Fruit fly (Drosophila melanogaster) whole organism, wandering third instar larva: ENCODE results near the gene CG7183.
A peak's percentile ranks its signal among the peaks of the same experiment; 100 is the strongest.

Source experiments
- Abd-B ChIP-seq: fragments of >200 bp; optimal IDR thresholded peaks from 2 replicates; lab custom pipeline; 2017; ENCODE audit warnings: missing biosample characterization, missing genetic modification characterization
- CG32264 ChIP-seq: fragments of 200-800 bp; sonication (Bioruptor generic); optimal IDR thresholded peaks from 2 replicates; lab custom pipeline; 2016; ENCODE audit warnings: missing biosample characterization, missing genetic modification characterization
- CG9705 ChIP-seq: fragments of 200-800 bp; sonication (Bioruptor generic); optimal IDR thresholded peaks from 2 replicates; lab custom pipeline; 2018; ENCODE audit warnings: missing biosample characterization, mild to moderate bottlenecking, missing genetic modification characterization
- CrebA ChIP-seq: fragments of 200-800 bp; sonication (Bioruptor generic); optimal IDR thresholded peaks from 2 replicates; lab custom pipeline; 2016; ENCODE audit warnings: missing biosample characterization, mild to moderate bottlenecking, missing genetic modification characterization, borderline replicate concordance
- Dfd ChIP-seq: fragments of >200 bp; optimal IDR thresholded peaks from 2 replicates; lab custom pipeline; 2017; ENCODE audit warnings: missing biosample characterization, missing genetic modification characterization
- Dif ChIP-seq: fragments of 200-275, 200-300 bp; sonication (Bioruptor generic); optimal IDR thresholded peaks from 2 replicates; lab custom pipeline; 2018; ENCODE audit warnings: missing biosample characterization, missing genetic modification characterization; ENCODE audit not compliant: partially characterized antibody
- GATAd ChIP-seq: sonication (Bioruptor generic); optimal IDR thresholded peaks from 2 replicates; lab custom pipeline; 2016; ENCODE audit warnings: missing biosample characterization, missing genetic modification characterization
- HLH106 ChIP-seq: fragments of 200-800 bp; optimal IDR thresholded peaks from 3 replicates; lab custom pipeline; 2019; ENCODE audit warnings: missing biosample characterization, mild to moderate bottlenecking, missing genetic modification characterization, moderate library complexity
- Hnf4 ChIP-seq: fragments of 200-800 bp; sonication (Bioruptor generic); optimal IDR thresholded peaks from 2 replicates; lab custom pipeline; 2016; ENCODE audit warnings: missing biosample characterization, mild to moderate bottlenecking, missing genetic modification characterization
- Hr78 ChIP-seq: fragments of >200 bp; optimal IDR thresholded peaks from 2 replicates; lab custom pipeline; 2017; ENCODE audit warnings: missing biosample characterization, missing genetic modification characterization
- Hr83 ChIP-seq: fragments of 200-300 bp; sonication (Bioruptor generic); optimal IDR thresholded peaks from 2 replicates; lab custom pipeline; 2016; ENCODE audit warnings: missing biosample characterization, mild to moderate bottlenecking, missing genetic modification characterization, moderate library complexity; ENCODE audit not compliant: poor library complexity, severe bottlenecking
- Jra ChIP-seq: sonication (Bioruptor generic); optimal IDR thresholded peaks from 2 replicates; lab custom pipeline; 2016; ENCODE audit warnings: missing biosample characterization, missing genetic modification characterization
- Mio ChIP-seq: sonication (Bioruptor generic); optimal IDR thresholded peaks from 2 replicates; lab custom pipeline; 2016; ENCODE audit warnings: missing biosample characterization, missing genetic modification characterization
- Myc ChIP-seq: fragments of >200 bp; optimal IDR thresholded peaks from 2 replicates; lab custom pipeline; 2017
- N ChIP-seq: fragments of >200 bp; optimal IDR thresholded peaks from 2 replicates; lab custom pipeline; 2018; ENCODE audit warnings: missing biosample characterization, missing external identifiers, missing genetic modification characterization
- OdsH ChIP-seq: fragments of 200-800 bp; sonication (Bioruptor generic); optimal IDR thresholded peaks from 2 replicates; lab custom pipeline; 2016; ENCODE audit warnings: missing biosample characterization, mild to moderate bottlenecking, missing genetic modification characterization
- Rel ChIP-seq, 2 experiments: fragments of 200-800 bp; sonication (Bioruptor generic) in 1 of 2; optimal IDR thresholded peaks; 2 replicates in 1 of 2; 3 replicates in 1 of 2; lab custom pipeline; 2016 to 2019; ENCODE audit warnings: mild to moderate bottlenecking in 2 of 2, missing biosample characterization in 2 of 2, missing genetic modification characterization in 2 of 2, moderate library complexity in 1 of 2
- Sp1 ChIP-seq: fragments of 200-800 bp; sonication (Bioruptor generic); optimal IDR thresholded peaks from 3 replicates; lab custom pipeline; 2019; ENCODE audit warnings: missing biosample characterization, mild to moderate bottlenecking, missing genetic modification characterization, moderate library complexity
- Vsx2 ChIP-seq: fragments of 200-300, 225-300 bp; sonication (Bioruptor generic); optimal IDR thresholded peaks from 2 replicates; lab custom pipeline; 2018; ENCODE audit warnings: missing biosample characterization, missing genetic modification characterization; ENCODE audit not compliant: partially characterized antibody
- br ChIP-seq: fragments of 200-800 bp; sonication (Bioruptor generic); optimal IDR thresholded peaks from 2 replicates; lab custom pipeline; 2016; ENCODE audit warnings: missing biosample characterization, missing genetic modification characterization
- brk ChIP-seq: fragments of 200-800 bp; sonication (Bioruptor generic); optimal IDR thresholded peaks from 2 replicates; lab custom pipeline; 2016; ENCODE audit warnings: missing biosample characterization, mild to moderate bottlenecking, missing genetic modification characterization
- dl ChIP-seq, 2 experiments: fragments of 175-275, 200-275 bp in 1 of 2; fragments of 200-275 bp in 1 of 2; sonication (Bioruptor generic); optimal IDR thresholded peaks; lab custom pipeline; 2018; ENCODE audit warnings: mild to moderate bottlenecking in 2 of 2, missing biosample characterization in 2 of 2, missing genetic modification characterization in 2 of 2, moderate library complexity in 2 of 2; ENCODE audit not compliant: partially characterized antibody in 2 of 2, insufficient read depth in 1 of 2
- dmrt93B ChIP-seq: fragments of 200-800 bp; sonication (Bioruptor generic); optimal IDR thresholded peaks from 2 replicates; lab custom pipeline; 2018; ENCODE audit warnings: missing biosample characterization, mild to moderate bottlenecking, missing genetic modification characterization
- dsf ChIP-seq: sonication (Bioruptor generic); optimal IDR thresholded peaks from 2 replicates; lab custom pipeline; 2016; ENCODE audit warnings: missing biosample characterization, missing genetic modification characterization, borderline replicate concordance
- ey ChIP-seq: fragments of 200-800 bp; sonication (Bioruptor generic); optimal IDR thresholded peaks from 2 replicates; lab custom pipeline; 2016; ENCODE audit warnings: missing biosample characterization, missing genetic modification characterization
- foxo ChIP-seq, 2 experiments: fragments of 200-800 bp; sonication (Bioruptor generic); optimal IDR thresholded peaks; 2 replicates in 1 of 2; 3 replicates in 1 of 2; lab custom pipeline; 2016 to 2017; ENCODE audit warnings: missing biosample characterization in 2 of 2, missing genetic modification characterization in 2 of 2
- fru ChIP-seq: fragments of 200-800 bp; sonication (Bioruptor generic); optimal IDR thresholded peaks from 3 replicates; lab custom pipeline; 2016; ENCODE audit warnings: missing biosample characterization, mild to moderate bottlenecking, missing genetic modification characterization
- h ChIP-seq: fragments of 200-800 bp; sonication (Bioruptor generic); optimal IDR thresholded peaks from 3 replicates; lab custom pipeline; 2016; ENCODE audit warnings: missing biosample characterization, mild to moderate bottlenecking, missing genetic modification characterization
- jim ChIP-seq: fragments of 175-275, 200-325 bp; sonication (Bioruptor generic); optimal IDR thresholded peaks from 2 replicates; lab custom pipeline; 2016; ENCODE audit warnings: missing biosample characterization, mild to moderate bottlenecking, missing genetic modification characterization
- lola ChIP-seq: fragments of >200 bp; optimal IDR thresholded peaks from 2 replicates; lab custom pipeline; 2017; ENCODE audit warnings: missing biosample characterization, missing genetic modification characterization
- pan ChIP-seq: fragments of >200 bp; optimal IDR thresholded peaks from 2 replicates; lab custom pipeline; 2017
- psq ChIP-seq: fragments of 200-800 bp; sonication (Bioruptor generic); optimal IDR thresholded peaks from 3 replicates; lab custom pipeline; 2017; ENCODE audit warnings: missing biosample characterization, mild to moderate bottlenecking, missing genetic modification characterization, moderate library complexity
- rgr ChIP-seq: fragments of 200-800 bp; sonication (Bioruptor generic); optimal IDR thresholded peaks from 3 replicates; lab custom pipeline; 2016; ENCODE audit warnings: missing biosample characterization, mild to moderate bottlenecking, missing genetic modification characterization
- sage ChIP-seq: fragments of 200-800 bp; sonication (Bioruptor generic); optimal IDR thresholded peaks from 2 replicates; lab custom pipeline; 2016; ENCODE audit warnings: missing biosample characterization, mild to moderate bottlenecking, missing genetic modification characterization
- sv ChIP-seq: fragments of 200-800 bp; sonication (Bioruptor generic); optimal IDR thresholded peaks from 3 replicates; lab custom pipeline; 2016; ENCODE audit warnings: missing biosample characterization, missing genetic modification characterization
- tai ChIP-seq: sonication (Bioruptor generic); optimal IDR thresholded peaks from 2 replicates; lab custom pipeline; 2016; ENCODE audit warnings: missing biosample characterization, missing genetic modification characterization
- usp ChIP-seq: fragments of >200 bp; optimal IDR thresholded peaks from 2 replicates; lab custom pipeline; 2017; ENCODE audit warnings: missing biosample characterization, missing genetic modification characterization
- woc ChIP-seq: sonication (Bioruptor generic); optimal IDR thresholded peaks from 2 replicates; lab custom pipeline; 2016; ENCODE audit warnings: missing biosample characterization, mild to moderate bottlenecking, missing genetic modification characterization

Gene CG7183

dm6 chr3R:18243000-18243399 lies 22.5 kb upstream of the CG7183 start:
- no peak for TF ChIP-seq CG9705 (GFP tag; lab: Kevin White, UChicago)
- peak; percentile 84 for TF ChIP-seq psq (GFP tag; lab: Kevin White, UChicago)
- TF ChIP-seq Dif (GFP tag; lab: Kevin White, UChicago) = peak; percentile 27
- no peak for TF ChIP-seq pan (lab: Kevin White, UChicago)

DNA sequence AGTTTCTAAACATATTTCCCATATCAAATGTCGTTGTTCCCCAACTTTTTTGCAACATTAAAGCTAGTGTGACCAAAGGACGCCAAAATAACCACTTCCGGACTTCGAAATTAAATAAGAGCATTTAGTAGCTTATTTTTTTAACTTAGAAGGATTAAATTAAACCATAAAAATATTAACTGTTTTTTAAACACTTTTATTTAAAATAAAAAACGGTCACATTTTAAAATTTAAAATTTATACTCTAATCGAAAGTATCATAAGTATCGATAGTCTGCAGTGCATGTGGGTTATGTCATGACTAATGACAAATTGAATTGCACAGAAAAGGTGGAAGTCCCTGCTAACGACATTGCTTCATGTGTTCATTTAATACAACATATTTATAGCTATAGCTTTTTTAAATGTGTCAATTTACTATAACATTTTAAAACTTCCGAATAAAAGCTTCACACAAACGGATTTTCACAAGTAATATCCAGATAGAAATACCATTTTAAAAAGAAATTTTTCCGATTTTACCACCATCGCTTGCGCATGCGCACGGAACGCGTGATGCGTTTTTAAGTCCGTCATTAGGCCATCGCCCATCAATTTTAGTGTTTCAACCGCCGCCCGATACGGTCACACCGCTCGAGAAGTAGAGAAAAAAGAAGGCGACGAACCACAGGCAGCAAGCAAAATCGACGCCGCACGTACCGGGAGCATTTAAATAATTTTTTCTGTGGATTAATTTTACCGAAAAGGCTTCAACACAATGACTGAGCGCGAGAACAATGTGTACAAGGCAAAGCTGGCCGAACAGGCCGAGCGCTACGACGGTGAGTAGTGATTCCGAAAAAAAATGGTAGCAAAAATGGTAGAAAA lies 21.8 kb upstream of the CG7183 start, which contains the start of the genes CG7156 and 14-3-3epsilon:
Gene CG7156 (minus strand): TSS at position 71 of the 867 bp plus-strand sequence.
Gene 14-3-3epsilon (plus strand): TSS at position 443 of the 867 bp plus-strand sequence.
- peak; percentile 87 for TF ChIP-seq Vsx2
- peak; percentile 64 for TF ChIP-seq jim (GFP tag; lab: Kevin White, UChicago)
- peak; percentile 28 for TF ChIP-seq fru
- TF ChIP-seq woc (GFP tag; lab: Kevin White, UChicago) = peak; percentile 2
- TF ChIP-seq OdsH (GFP tag; lab: Kevin White, UChicago) = peak; percentile 37
- TF ChIP-seq tai (GFP tag; lab: Kevin White, UChicago) = no peak
- peak; percentile 21 for TF ChIP-seq ey
- no peak for TF ChIP-seq CG32264 (GFP tag; lab: Kevin White, UChicago)
- no peak for TF ChIP-seq brk (GFP tag; lab: Kevin White, UChicago)
- no peak for TF ChIP-seq pan (lab: Kevin White, UChicago)
- TF ChIP-seq Jra (GFP tag; lab: Kevin White, UChicago) = peak; percentile 39
- no peak for TF ChIP-seq N (GFP tag; lab: Kevin White, UChicago)
- TF ChIP-seq CrebA (GFP tag; lab: Kevin White, UChicago) = no peak
- peak; percentile 25 for TF ChIP-seq HLH106 (tag; lab: Kevin White, UChicago)
- no peak for TF ChIP-seq Mio (GFP tag; lab: Kevin White, UChicago)
- TF ChIP-seq dl (GFP tag; optimal IDR thresholded peaks at IDR 0.05; lab: Kevin White, UChicago; ENCODE audit: insufficient read depth in 1 of 2, partially characterized antibody in 2 of 2) = no peak
- no peak for TF ChIP-seq sage (GFP tag; lab: Kevin White, UChicago)
- TF ChIP-seq psq (GFP tag; lab: Kevin White, UChicago) = no peak
- TF ChIP-seq br (GFP tag; lab: Kevin White, UChicago) = no peak
- TF ChIP-seq CG9705 (GFP tag; lab: Kevin White, UChicago) = no peak
- no peak for TF ChIP-seq usp
- TF ChIP-seq lola (GFP tag; lab: Kevin White, UChicago) = no peak
- TF ChIP-seq sv (GFP tag; lab: Kevin White, UChicago) = peak; percentile 30
- TF ChIP-seq Hnf4 (GFP tag; lab: Kevin White, UChicago) = no peak
- TF ChIP-seq dsf = no peak
- TF ChIP-seq Hr78 (GFP tag; lab: Kevin White, UChicago) = no peak
- peak; percentile 17 for TF ChIP-seq dmrt93B (GFP tag; lab: Kevin White, UChicago)
- no peak for TF ChIP-seq GATAd (GFP tag; lab: Kevin White, UChicago)
- TF ChIP-seq Rel (GFP tag; optimal IDR thresholded peaks at IDR 0.05; lab: Kevin White, UChicago) = no peak
- TF ChIP-seq Rel (tag; optimal IDR thresholded peaks at IDR 0.05; lab: Kevin White, UChicago) = peak; percentile 94
- TF ChIP-seq h (GFP tag; lab: Kevin White, UChicago) = peak; percentile 29
- peak; percentile 70 for TF ChIP-seq Myc
- no peak for TF ChIP-seq Dfd (GFP tag; lab: Kevin White, UChicago)
- TF ChIP-seq rgr (GFP tag; lab: Kevin White, UChicago) = peak; percentile 5
- TF ChIP-seq Abd-B (GFP tag; lab: Kevin White, UChicago) = no peak
- TF ChIP-seq foxo (GFP tag; optimal IDR thresholded peaks at IDR 0.05; lab: Kevin White, UChicago) = peak in 1 of 2 experiments; percentile 46
- peak; percentile 42 for TF ChIP-seq Sp1 (GFP tag; lab: Kevin White, UChicago)
- peak; percentile 71 for TF ChIP-seq Dif (GFP tag; lab: Kevin White, UChicago)
- peak; percentile 22 for TF ChIP-seq Hr83 (GFP tag; lab: Kevin White, UChicago)
